Fruit fly (Drosophila melanogaster) whole organism, adult: ENCODE results near the gene mio.

Source experiments
- CG11617 ChIP-seq: fragments of 200-800 bp; sonication (Bioruptor generic); optimal IDR thresholded peaks from 2 replicates; lab custom pipeline; 2017; ENCODE audit warnings: mild to moderate bottlenecking, missing biosample characterization, missing genetic modification reagents, missing genetic modification characterization
- CG12768 ChIP-seq: fragments of 200-800 bp; sonication (Bioruptor generic); optimal IDR thresholded peaks from 2 replicates; lab custom pipeline; 2017; ENCODE audit warnings: missing biosample characterization, missing genetic modification characterization, mild to moderate bottlenecking, moderate library complexity, missing genetic modification reagents
- CG14711 ChIP-seq: fragments of 200-800 bp; sonication (Bioruptor generic); optimal IDR thresholded peaks from 2 replicates; lab custom pipeline; 2018; ENCODE audit warnings: missing biosample characterization, mild to moderate bottlenecking, missing genetic modification characterization, moderate library complexity
- Clk ChIP-seq: fragments of 200-800 bp; sonication (Bioruptor generic); optimal IDR thresholded peaks from 2 replicates; lab custom pipeline; 2017; ENCODE audit warnings: missing biosample characterization, missing genetic modification characterization
- Crg-1 ChIP-seq: fragments of 200-800 bp; sonication (Bioruptor generic); optimal IDR thresholded peaks from 2 replicates; lab custom pipeline; 2016; ENCODE audit warnings: missing biosample characterization, missing genetic modification characterization
- Hr96 ChIP-seq: fragments of 200-800 bp; sonication (Bioruptor generic); optimal IDR thresholded peaks from 2 replicates; lab custom pipeline; 2016; ENCODE audit warnings: missing biosample characterization, missing genetic modification characterization
- Mnt ChIP-seq: fragments of 200-800 bp; sonication (Bioruptor generic); optimal IDR thresholded peaks from 2 replicates; lab custom pipeline; 2016; ENCODE audit warnings: missing biosample characterization, mild to moderate bottlenecking, missing genetic modification characterization
- bab1 ChIP-seq: fragments of 200-800 bp; sonication (Bioruptor generic); optimal IDR thresholded peaks from 3 replicates; lab custom pipeline; 2019; ENCODE audit warnings: missing biosample characterization, mild to moderate bottlenecking, missing genetic modification characterization, moderate library complexity
- cic ChIP-seq: fragments of 200-800 bp; sonication (Bioruptor generic); optimal IDR thresholded peaks from 2 replicates; lab custom pipeline; 2017; ENCODE audit warnings: missing biosample characterization, mild to moderate bottlenecking, missing genetic modification characterization, moderate library complexity
- cnc ChIP-seq, 2 experiments: fragments of >200 bp; optimal IDR thresholded peaks; 2 replicates each; lab custom pipeline; 2017
- kay ChIP-seq: fragments of 200-800 bp; sonication (Bioruptor generic); peaks from one replicate; lab custom pipeline; 2016; ENCODE audit warnings: missing biosample characterization, missing genetic modification characterization, borderline replicate concordance
- pad ChIP-seq: fragments of 200-800 bp; sonication (Bioruptor generic); optimal IDR thresholded peaks from 3 replicates; lab custom pipeline; 2017; ENCODE audit warnings: missing biosample characterization, missing genetic modification characterization, mild to moderate bottlenecking, moderate library complexity, missing genetic modification reagents

DNA sequence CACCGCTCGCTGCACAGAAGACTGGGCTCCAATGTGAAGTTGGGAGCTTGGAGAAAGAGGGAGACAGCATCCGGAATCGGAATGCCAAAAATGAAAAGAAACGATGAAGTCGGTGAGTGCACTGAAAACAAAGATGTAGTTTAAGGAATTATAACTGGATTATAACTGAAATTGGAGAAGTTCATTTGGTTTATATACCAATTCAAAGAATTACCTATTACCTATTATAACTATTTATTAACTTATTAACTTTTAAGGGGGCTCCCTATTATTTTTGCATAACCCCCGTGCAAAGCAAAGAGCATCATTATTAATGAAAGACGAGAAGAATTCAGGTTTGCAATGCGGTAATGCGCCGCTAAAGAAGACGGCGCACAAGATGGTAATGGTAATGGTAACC lies 32.4 kb upstream of the mio start:
- TF ChIP-seq cic: no peak
- TF ChIP-seq kay (GFP tag; lab: Kevin White, UChicago): no peak
- TF ChIP-seq bab1 (GFP tag; lab: Kevin White, UChicago): no peak
- no peak for TF ChIP-seq CG12768 (GFP tag; lab: Kevin White, UChicago)
- TF ChIP-seq Clk (GFP tag; lab: Kevin White, UChicago): no peak
- TF ChIP-seq Hr96 (GFP tag; lab: Kevin White, UChicago): no peak
- TF ChIP-seq CG14711 (tag; lab: Kevin White, UChicago): no peak
- no peak for TF ChIP-seq Crg-1 (GFP tag; lab: Kevin White, UChicago)
- TF ChIP-seq Mnt (GFP tag; lab: Kevin White, UChicago): no peak
- no peak for TF ChIP-seq CG11617 (GFP tag; lab: Kevin White, UChicago)
- no peak for TF ChIP-seq cnc (optimal IDR thresholded peaks at IDR 0.05; lab: Kevin White, UChicago)
- no peak for TF ChIP-seq pad
